Worm (Caenorhabditis elegans): Measurements from ENCODE around the gene slrp-1.
A peak's percentile ranks its signal among the peaks of the same experiment; 100 is the strongest.

Gene slrp-1

ce11 chrV:13598370-13598769, 32.7 kb downstream of the slrp-1 start:
- TF ChIP-seq ceh-88 (GFP tag; IDR thresholded peaks at IDR 0.05) (no peak), ama-1 (optimal IDR thresholded peaks at IDR 0.05) (no peak), nhr-77 (tag; optimal IDR thresholded peaks at IDR 0.05) (no peak), grh-1 (GFP tag; IDR thresholded peaks at IDR 0.05) (no peak)

- TF ChIP-seq dpl-1 (GFP tag; optimal IDR thresholded peaks at IDR 0.05) = no peak
- no peak for TF ChIP-seq lin-15B (tag; optimal IDR thresholded peaks at IDR 0.05)
- peak; percentile 10 for TF ChIP-seq blmp-1 (tag; optimal IDR thresholded peaks at IDR 0.05)
- no peak for TF ChIP-seq efl-1 (optimal IDR thresholded peaks at IDR 0.05)
- peak in 1 of 2 experiments; percentile 53 for TF ChIP-seq efl-1 (GFP tag; optimal IDR thresholded peaks at IDR 0.05 in 1 of 2)
- TF ChIP-seq egl-13 (tag; optimal IDR thresholded peaks at IDR 0.05) = no peak
Measured at ce11 chrV:13600882-13601281, 35.2 kb downstream of the slrp-1 start, which contains the start of gene rdy-2. Gene rdy-2, minus strand, starts transcription at chrV:13600982.

ce11 chrV:13606651-13607242, 41.1 kb downstream of the slrp-1 start, which contains the start of gene fmo-4:
Gene fmo-4, minus strand, starts transcription at chrV:13606701.
- TF ChIP-seq unc-130 (tag; optimal IDR thresholded peaks at IDR 0.05) (no peak), nhr-11 (tag; optimal IDR thresholded peaks at IDR 0.05) (no peak), blmp-1 (tag; optimal IDR thresholded peaks at IDR 0.05) (peak; percentile 23), sox-4 (tag; optimal IDR thresholded peaks at IDR 0.05) (no peak), hlh-4 (tag; optimal IDR thresholded peaks at IDR 0.05) (no peak)

ce11 chrV:13608486-13608885, 42.8 kb downstream of the slrp-1 start:
- TF ChIP-seq rnt-1 (tag; optimal IDR thresholded peaks at IDR 0.05) (no peak), vab-15 (tag; optimal IDR thresholded peaks at IDR 0.05) (peak; percentile 45), xbp-1 (tag; optimal IDR thresholded peaks at IDR 0.05) (no peak), pqm-1 (tag; optimal IDR thresholded peaks at IDR 0.05) (no peak), dpl-1 (GFP tag; optimal IDR thresholded peaks at IDR 0.05) (no peak), skn-1 (tag; optimal IDR thresholded peaks at IDR 0.05) (no peak), nhr-19 (GFP tag; conservative IDR thresholded peaks at IDR 0.05) (peak; percentile 20; the same call in 1 of the 2 replicates), ces-1 (GFP tag; optimal IDR thresholded peaks at IDR 0.05) (no peak), lin-35 (GFP tag; optimal IDR thresholded peaks at IDR 0.05) (peak in 1 of 2 experiments; percentile 42), elt-3 (tag; optimal IDR thresholded peaks at IDR 0.05) (peak in 2 of 6 experiments; percentile 35 to 82), nhr-85 (tag) (peak; percentile 92), C16A3.4 (tag; optimal IDR thresholded peaks at IDR 0.05) (no peak), zip-4 (GFP tag; optimal IDR thresholded peaks at IDR 0.05) (no peak), nhr-84 (tag; optimal IDR thresholded peaks at IDR 0.05) (no peak), fkh-8 (tag; optimal IDR thresholded peaks at IDR 0.05) (no peak), blmp-1 (tag; optimal IDR thresholded peaks at IDR 0.05) (peak; percentile 81), alr-1 (tag; optimal IDR thresholded peaks at IDR 0.05; ENCODE audit: borderline replicate concordance) (no peak), nhr-90 (tag; optimal IDR thresholded peaks at IDR 0.05; ENCODE audit: poor library complexity) (peak; percentile 15), nhr-71 (tag; optimal IDR thresholded peaks at IDR 0.05) (peak; percentile 44), efl-3 (GFP tag; optimal IDR thresholded peaks at IDR 0.05) (no peak), isw-1 (GFP tag; IDR thresholded peaks at IDR 0.05) (no peak), hpl-2 (GFP tag; optimal IDR thresholded peaks at IDR 0.05) (no peak), fos-1 (tag; optimal IDR thresholded peaks at IDR 0.05) (no peak), irx-1 (tag; optimal IDR thresholded peaks at IDR 0.05) (no peak), grh-1 (GFP tag; IDR thresholded peaks at IDR 0.05) (no peak), mdl-1 (tag; optimal IDR thresholded peaks at IDR 0.05) (no peak), egl-13 (tag; optimal IDR thresholded peaks at IDR 0.05) (no peak), lin-13 (GFP tag; optimal IDR thresholded peaks at IDR 0.05) (no peak), Y116A8C.19 (tag; optimal IDR thresholded peaks at IDR 0.05; ENCODE audit: borderline replicate concordance) (no peak), dsc-1 (tag; optimal IDR thresholded peaks at IDR 0.05) (no peak), unc-130 (tag; optimal IDR thresholded peaks at IDR 0.05) (no peak), mab-9 (GFP tag; IDR thresholded peaks at IDR 0.05) (no peak), ztf-4 (tag; optimal IDR thresholded peaks at IDR 0.05) (no peak), tbx-2 (tag; optimal IDR thresholded peaks at IDR 0.05) (peak; percentile 33), ztf-11 (tag; optimal IDR thresholded peaks at IDR 0.05) (no peak), lin-14 (GFP tag; optimal IDR thresholded peaks at IDR 0.05) (no peak), lsy-2 (tag; optimal IDR thresholded peaks at IDR 0.05) (no peak), nhr-47 (tag; optimal IDR thresholded peaks at IDR 0.05) (no peak)
